Worm (Caenorhabditis elegans) whole organism, late embryonic: ENCODE data around the gene T22F3.2.

Source experiments
- fkh-10 ChIP-seq: fragments of 150-350 bp; optimal IDR thresholded peaks from 2 replicates; lab custom pipeline; 2014; ENCODE audit warnings: missing biosample characterization, missing genetic modification reagents, missing genetic modification characterization
- nhr-11 ChIP-seq: fragments of 150-350 bp; optimal IDR thresholded peaks from 2 replicates; lab custom pipeline; 2014; ENCODE audit warnings: missing biosample characterization, missing genetic modification characterization
- pag-3 ChIP-seq: sonication (generic microtip); optimal IDR thresholded peaks from 2 replicates; lab custom pipeline; 2016; ENCODE audit warnings: missing compliant biosample characterization, missing genetic modification characterization, borderline replicate concordance
- pros-1 ChIP-seq: fragments of 150-350 bp; optimal IDR thresholded peaks from 2 replicates; lab custom pipeline; 2014; ENCODE audit warnings: missing biosample characterization, missing genetic modification reagents, missing genetic modification characterization
- tbx-2 ChIP-seq: sonication (generic microtip); optimal IDR thresholded peaks from 2 replicates; lab custom pipeline; 2016; ENCODE audit warnings: missing genetic modification characterization, missing compliant biosample characterization

DNA sequence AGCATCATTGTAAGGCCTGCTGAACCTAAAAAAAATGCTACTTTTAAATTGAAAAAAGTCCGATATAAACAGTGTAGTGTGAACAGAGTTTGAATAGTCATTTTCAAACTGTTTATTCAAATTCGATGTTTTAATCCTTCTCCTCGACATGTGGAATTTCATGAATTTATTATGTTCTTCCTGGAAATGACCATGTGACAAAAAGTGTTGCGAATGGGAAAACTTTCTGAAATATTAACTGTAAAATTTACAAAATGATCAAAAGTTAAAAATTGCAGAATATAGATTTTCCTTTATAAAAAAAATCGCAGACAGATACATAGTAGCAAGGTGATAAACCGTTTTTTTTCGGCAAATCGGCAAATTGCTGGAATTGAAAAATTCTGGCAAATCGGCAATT, 18.9 kb downstream of the T22F3.2 start, which contains the start of gene T22F3.8:
- no peak for TF ChIP-seq pros-1 (tag; lab: Kevin White, UChicago)
- TF ChIP-seq pag-3 (tag; lab: Kevin White, UChicago) = no peak
- no peak for TF ChIP-seq tbx-2
- no peak for TF ChIP-seq nhr-11 (tag; lab: Kevin White, UChicago)
- no peak for TF ChIP-seq fkh-10 (GFP tag; lab: Kevin White, UChicago)
